Fruit fly (Drosophila melanogaster) whole organism, embryonic: Measurements from ENCODE around the gene sws.

ENCODE experiments used
- ATbp ChIP-seq: fragments of 200-800 bp; sonication (Bioruptor generic); optimal IDR thresholded peaks from 2 replicates; lab custom pipeline; 2017; ENCODE audit warnings: missing biosample characterization, mild to moderate bottlenecking, missing genetic modification characterization, missing genetic modification reagents
- Atf-2 ChIP-seq: fragments of 200-800 bp; sonication (Bioruptor generic); optimal IDR thresholded peaks from 2 replicates; lab custom pipeline; 2016; ENCODE audit warnings: missing biosample characterization, missing genetic modification characterization
- B-H2 ChIP-seq: fragments of 200-800 bp; sonication (Bioruptor generic); optimal IDR thresholded peaks from 2 replicates; lab custom pipeline; 2018; ENCODE audit warnings: missing biosample characterization, mild to moderate bottlenecking, missing genetic modification characterization
- CG10267 ChIP-seq: fragments of 200-800 bp; sonication (Bioruptor generic); optimal IDR thresholded peaks from 2 replicates; lab custom pipeline; 2018; ENCODE audit warnings: missing biosample characterization, mild to moderate bottlenecking, missing genetic modification characterization, moderate library complexity
- CG10321 ChIP-seq: fragments of 200-800 bp; sonication (Bioruptor generic); IDR thresholded peaks from 2 replicates; pipeline ENCODE4 v1.3.6; 2022; ENCODE audit warnings: missing biosample characterization, missing genetic modification characterization
- CG10654 ChIP-seq: fragments of 200-800 bp; sonication (Bioruptor generic); optimal IDR thresholded peaks from 2 replicates; lab custom pipeline; 2016; ENCODE audit warnings: missing biosample characterization, missing genetic modification characterization
- CG10959 ChIP-seq: fragments of 200-800 bp; sonication (Bioruptor generic); IDR thresholded peaks from 2 replicates; pipeline ENCODE4 v1.3.6; 2022; ENCODE audit warnings: missing biosample characterization, missing genetic modification characterization
- CG11398 ChIP-seq: fragments of 200-800 bp; sonication (Bioruptor generic); optimal IDR thresholded peaks from 2 replicates; lab custom pipeline; 2016; ENCODE audit warnings: missing biosample characterization, missing genetic modification characterization
- CG13123 ChIP-seq: fragments of 200-800 bp; sonication (Bioruptor generic); optimal IDR thresholded peaks from 2 replicates; lab custom pipeline; 2016; ENCODE audit warnings: missing biosample characterization, missing genetic modification characterization
- CG14710 ChIP-seq: fragments of 200-800 bp; sonication (Bioruptor generic); optimal IDR thresholded peaks from 3 replicates; lab custom pipeline; 2019; ENCODE audit warnings: missing biosample characterization, mild to moderate bottlenecking, missing genetic modification characterization, moderate library complexity
- CG1529 ChIP-seq: fragments of 200-800 bp; sonication (Bioruptor generic); optimal IDR thresholded peaks from 3 replicates; lab custom pipeline; 2018; ENCODE audit warnings: missing biosample characterization, missing genetic modification characterization
- CG15696 ChIP-seq: fragments of 200-800 bp; sonication (Bioruptor generic); optimal IDR thresholded peaks from 2 replicates; lab custom pipeline; 2019; ENCODE audit warnings: missing biosample characterization, mild to moderate bottlenecking, missing genetic modification characterization, moderate library complexity
- CG1603 ChIP-seq: fragments of 200-800 bp; sonication (Bioruptor generic); optimal IDR thresholded peaks from 2 replicates; lab custom pipeline; 2019; ENCODE audit warnings: missing biosample characterization, mild to moderate bottlenecking, missing genetic modification characterization, moderate library complexity
- CG18476 ChIP-seq: fragments of 200-800 bp; sonication (Bioruptor generic); optimal IDR thresholded peaks from 2 replicates; lab custom pipeline; 2016; ENCODE audit warnings: missing biosample characterization, mild to moderate bottlenecking, missing genetic modification characterization
- CG2120 ChIP-seq: fragments of 200-800 bp; sonication (Bioruptor generic); optimal IDR thresholded peaks from 3 replicates; lab custom pipeline; 2016; ENCODE audit warnings: missing biosample characterization, missing genetic modification characterization
- CG2199 ChIP-seq: fragments of 200-800 bp; sonication (Bioruptor generic); IDR thresholded peaks from 3 replicates; pipeline ENCODE4 v1.3.6; 2022; ENCODE audit warnings: missing biosample characterization, missing genetic modification characterization
- CG30403 ChIP-seq: fragments of 200-800 bp; sonication (Bioruptor generic); optimal IDR thresholded peaks from 3 replicates; lab custom pipeline; 2016; ENCODE audit warnings: missing biosample characterization, missing genetic modification characterization
- CG31365 ChIP-seq: fragments of 200-800 bp; sonication (Bioruptor generic); optimal IDR thresholded peaks from 2 replicates; lab custom pipeline; 2018; ENCODE audit warnings: missing biosample characterization, mild to moderate bottlenecking, missing genetic modification characterization
- CG31441 ChIP-seq: fragments of 200-800 bp; sonication (Bioruptor generic); IDR thresholded peaks from 2 replicates; pipeline ENCODE4 v1.3.6; 2022; ENCODE audit warnings: missing biosample characterization, missing genetic modification characterization
- CG4617 ChIP-seq: fragments of 200-800 bp; sonication (Bioruptor generic); optimal IDR thresholded peaks from 3 replicates; lab custom pipeline; 2016; ENCODE audit warnings: missing biosample characterization, missing genetic modification characterization, borderline replicate concordance
- CG4854 ChIP-seq: fragments of 200-800 bp; sonication (Bioruptor generic); optimal IDR thresholded peaks from 2 replicates; lab custom pipeline; 2016; ENCODE audit warnings: missing biosample characterization, missing genetic modification characterization, inconsistent platforms
- CG6175 ChIP-seq: fragments of 200-800 bp; sonication (Bioruptor generic); IDR thresholded peaks from 3 replicates; pipeline ENCODE4 v1.3.6; 2022; ENCODE audit warnings: missing biosample characterization, missing genetic modification characterization
- CG6791 ChIP-seq: fragments of 200-800 bp; sonication (Bioruptor generic); IDR thresholded peaks from 3 replicates; pipeline ENCODE4 v1.3.6; 2022; ENCODE audit warnings: missing biosample characterization, missing genetic modification characterization; ENCODE audit not compliant: partially characterized antibody
- CG8281 ChIP-seq: fragments of 200-800 bp; sonication (Bioruptor generic); optimal IDR thresholded peaks from 2 replicates; lab custom pipeline; 2018; ENCODE audit warnings: missing biosample characterization, mild to moderate bottlenecking, missing genetic modification characterization, moderate library complexity
- Doc2 ChIP-seq: fragments of 200-800 bp; sonication (Bioruptor generic); IDR thresholded peaks from 2 replicates; pipeline ENCODE4 v1.3.6; 2022; ENCODE audit warnings: missing biosample characterization, missing genetic modification characterization
- Dp ChIP-seq: fragments of 200-800 bp; sonication (Bioruptor generic); optimal IDR thresholded peaks from 2 replicates; lab custom pipeline; 2018; ENCODE audit warnings: missing biosample characterization, mild to moderate bottlenecking, missing genetic modification characterization, moderate library complexity
- Gug ChIP-seq: fragments of 200-800 bp; sonication (Bioruptor generic); IDR thresholded peaks from 4 replicates; pipeline ENCODE4 v1.3.6; 2022; ENCODE audit warnings: missing biosample characterization, missing genetic modification characterization
- H2.0 ChIP-seq: fragments of 200-800 bp; sonication (Bioruptor generic); IDR thresholded peaks from 2 replicates; pipeline ENCODE4 v1.3.6; 2022; ENCODE audit warnings: missing biosample characterization, missing genetic modification characterization
- Hand ChIP-seq: fragments of 200-800 bp; sonication (Bioruptor generic); optimal IDR thresholded peaks from 2 replicates; lab custom pipeline; 2017; ENCODE audit warnings: mild to moderate bottlenecking, missing biosample characterization, missing genetic modification reagents, missing genetic modification characterization
- Hr39 ChIP-seq: fragments of >200 bp; optimal IDR thresholded peaks from 2 replicates; lab custom pipeline; 2017
- MESR4 ChIP-seq: fragments of 200-800 bp; sonication (Bioruptor generic); optimal IDR thresholded peaks from 2 replicates; lab custom pipeline; 2018; ENCODE audit warnings: missing biosample characterization, mild to moderate bottlenecking, missing genetic modification characterization, moderate library complexity
- Mrtf ChIP-seq: fragments of 200-800 bp; sonication (Bioruptor generic); IDR thresholded peaks from 3 replicates; pipeline ENCODE4 v1.3.6; 2022; ENCODE audit warnings: missing biosample characterization, missing genetic modification characterization
- NC2α ChIP-seq: fragments of 200-800 bp; sonication (Bioruptor generic); optimal IDR thresholded peaks from 2 replicates; lab custom pipeline; 2016; ENCODE audit warnings: missing biosample characterization, missing genetic modification characterization
- Ssrp ChIP-seq: fragments of 200-800 bp; sonication (Bioruptor generic); optimal IDR thresholded peaks from 2 replicates; lab custom pipeline; 2018; ENCODE audit warnings: missing biosample characterization, mild to moderate bottlenecking, missing genetic modification characterization, moderate library complexity
- Tbp ChIP-seq: fragments of >200 bp; optimal IDR thresholded peaks from 2 replicates; lab custom pipeline; 2018; ENCODE audit warnings: missing biosample characterization, missing genetic modification characterization
- Xrp1 ChIP-seq: fragments of 200-800 bp; sonication (Bioruptor generic); IDR thresholded peaks from 2 replicates; pipeline ENCODE4 v1.3.6; 2022; ENCODE audit warnings: missing biosample characterization, missing genetic modification characterization
- al ChIP-seq: fragments of 200-800 bp; sonication (Bioruptor generic); IDR thresholded peaks from 2 replicates; pipeline ENCODE4 v1.3.6; 2022; ENCODE audit warnings: missing biosample characterization, missing genetic modification characterization
- cas ChIP-seq: fragments of 200-800 bp; sonication (Bioruptor generic); IDR thresholded peaks from 2 replicates; pipeline ENCODE4 v1.3.6; 2022; ENCODE audit warnings: missing biosample characterization, missing genetic modification characterization
- cato ChIP-seq: fragments of 200-800 bp; sonication (Bioruptor generic); optimal IDR thresholded peaks from 2 replicates; lab custom pipeline; 2016; ENCODE audit warnings: missing biosample characterization, missing genetic modification characterization, borderline replicate concordance
- dpn ChIP-seq, 2 experiments: fragments of 200-800 bp; sonication (Bioruptor generic); optimal IDR thresholded peaks; 3 replicates each; lab custom pipeline; 2016; ENCODE audit warnings: missing biosample characterization in 2 of 2, missing genetic modification characterization in 2 of 2
- jumu ChIP-seq: fragments of 200-800 bp; sonication (Bioruptor generic); optimal IDR thresholded peaks from 3 replicates; lab custom pipeline; 2016; ENCODE audit warnings: missing biosample characterization, missing genetic modification characterization
- lab ChIP-seq: fragments of 200-800 bp; sonication (Bioruptor generic); optimal IDR thresholded peaks from 3 replicates; lab custom pipeline; 2017; ENCODE audit warnings: missing biosample characterization, missing genetic modification characterization, mild to moderate bottlenecking, moderate library complexity, missing genetic modification reagents
- lov ChIP-seq, 2 experiments: fragments of 200-800 bp in 1 of 2; fragments of >200 bp in 1 of 2; sonication (Bioruptor generic) in 1 of 2; IDR thresholded peaks in 1 of 2; optimal IDR thresholded peaks in 1 of 2; 2 replicates in 1 of 2; 3 replicates in 1 of 2; pipeline versions ENCODE4 v1.3.6 to Lab custom; 2017 to 2022; ENCODE audit warnings: missing biosample characterization in 1 of 2, missing genetic modification characterization in 1 of 2
- p53 ChIP-seq: fragments of 200-800 bp; sonication (Bioruptor generic); optimal IDR thresholded peaks from 2 replicates; lab custom pipeline; 2016; ENCODE audit warnings: missing biosample characterization, missing genetic modification characterization
- pan ChIP-seq, 4 experiments: fragments of >200 bp in 3 of 4; fragments of 200-800 bp in 1 of 4; sonication (Bioruptor generic) in 1 of 4; optimal IDR thresholded peaks in 3 of 4; IDR thresholded peaks in 1 of 4; 2 replicates each; pipeline versions ENCODE4 v1.3.6 to Lab custom; 2017 to 2022; ENCODE audit warnings: missing biosample characterization in 2 of 4, missing genetic modification characterization in 2 of 4, mixed read lengths in 1 of 4
- rib ChIP-seq: fragments of 200-800 bp; sonication (Bioruptor generic); IDR thresholded peaks from 2 replicates; pipeline ENCODE4 v1.3.6; 2022; ENCODE audit warnings: missing biosample characterization, missing genetic modification characterization
- salm ChIP-seq: fragments of 200-800 bp; sonication (Bioruptor generic); optimal IDR thresholded peaks from 2 replicates; lab custom pipeline; 2018; ENCODE audit warnings: missing biosample characterization, mild to moderate bottlenecking, missing genetic modification characterization
- scrt ChIP-seq: fragments of 200-800 bp; sonication (Bioruptor generic); optimal IDR thresholded peaks from 2 replicates; lab custom pipeline; 2018; ENCODE audit warnings: missing biosample characterization, mild to moderate bottlenecking, missing genetic modification characterization, moderate library complexity
- wdn ChIP-seq: fragments of 200-800 bp; sonication (Bioruptor generic); IDR thresholded peaks from 2 replicates; pipeline ENCODE4 v1.3.6; 2022; ENCODE audit warnings: missing biosample characterization, missing genetic modification characterization

sws gene

DNA sequence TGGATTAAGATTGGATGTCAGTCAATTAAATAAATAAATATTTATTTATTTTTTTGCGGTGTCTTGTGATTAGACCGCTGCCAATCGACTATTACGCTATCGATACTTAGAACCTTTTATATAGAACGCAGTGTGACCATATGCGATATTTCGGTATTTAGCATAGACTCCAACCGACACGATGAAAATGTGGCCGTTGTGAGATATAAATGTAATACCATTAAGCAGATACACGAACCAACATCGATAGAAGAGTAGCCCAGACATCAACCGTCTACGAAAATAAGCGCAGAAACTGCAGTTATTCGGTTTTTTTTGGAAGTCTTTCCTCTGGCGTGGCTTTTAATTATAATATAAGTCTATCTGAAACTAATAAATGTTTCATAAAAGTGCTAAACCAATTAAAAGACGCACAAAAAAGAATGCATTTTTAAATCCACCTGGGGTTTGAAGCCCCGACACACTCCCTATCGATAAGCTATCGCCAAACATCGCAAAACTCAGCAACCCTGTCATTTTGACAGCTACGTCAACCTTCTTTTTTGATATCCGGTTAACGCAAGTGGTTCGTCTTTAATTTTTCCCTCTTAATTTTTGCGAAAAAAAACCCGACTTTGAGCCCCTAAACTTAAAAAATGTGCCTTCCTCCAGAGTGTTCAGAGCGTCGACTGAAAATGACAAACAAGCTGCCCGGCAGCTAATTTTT lies 34.7 kb downstream of the sws start, which contains the start of the genes Dhdds and RpS14a (continued):
- TF ChIP-seq Dp (GFP tag; lab: Kevin White, UChicago) (peak; percentile 54), p53 (GFP tag; lab: Kevin White, UChicago) (no peak), Ssrp (tag; lab: Kevin White, UChicago) (no peak), Hand (GFP tag; lab: Kevin White, UChicago) (no peak), CG30403 (peak; percentile 61), CG1603 (peak; percentile 40), CG8281 (tag; lab: Kevin White, UChicago) (no peak), dpn (GFP tag; optimal IDR thresholded peaks at IDR 0.05; lab: Kevin White, UChicago) (peak; percentile 33 to 59), jumu (peak; percentile 24), CG31365 (tag; lab: Kevin White, UChicago) (peak; percentile 11), CG14710 (tag; lab: Kevin White, UChicago) (peak; percentile 90), cas (GFP tag; lab: Robert Waterston, UW) (no peak), lov (optimal IDR thresholded peaks at IDR 0.05; lab: Kevin White, UChicago) (no peak), lov (GFP tag; IDR thresholded peaks at IDR 0.05; lab: Robert Waterston, UW) (0 out of 3 replicates have a peak, but pooled peaks have one; percentile 29), al (GFP tag; lab: Robert Waterston, UW) (no peak), Gug (GFP tag; lab: Robert Waterston, UW) (0 out of 4 replicates have a peak, but pooled peaks have one; percentile 11), CG6175 (GFP tag; lab: Robert Waterston, UW) (no peak), scrt (GFP tag; lab: Kevin White, UChicago) (peak; percentile 41), Doc2 (GFP tag; lab: Robert Waterston, UW) (no peak), salm (tag; lab: Kevin White, UChicago) (peak; percentile 56), NC2α (GFP tag; lab: Kevin White, UChicago) (peak; percentile 32), CG10321 (no peak), Xrp1 (no peak), CG1529 (GFP tag; lab: Kevin White, UChicago) (peak; percentile 19), CG4854 (GFP tag; lab: Kevin White, UChicago) (peak; percentile 29), CG15696 (peak; percentile 22), pan (optimal IDR thresholded peaks at IDR 0.05; lab: Kevin White, UChicago) (no peak), pan (GFP tag; optimal IDR thresholded peaks at IDR 0.05 in 1 of 2, IDR thresholded peaks at IDR 0.05 in 1 of 2) (peak in 1 of 2 experiments; percentile 26), CG10654 (GFP tag; lab: Kevin White, UChicago) (peak; percentile 36), CG10267 (tag; lab: Kevin White, UChicago) (peak; percentile 71), CG13123 (GFP tag; lab: Kevin White, UChicago) (no peak), CG4617 (GFP tag; lab: Kevin White, UChicago) (peak; percentile 6), rib (GFP tag; lab: Robert Waterston, UW) (no peak), CG2120 (GFP tag; lab: Kevin White, UChicago) (peak; percentile 25), ATbp (no peak), Atf-2 (GFP tag; lab: Kevin White, UChicago) (peak; percentile 17), B-H2 (GFP tag; lab: Kevin White, UChicago) (no peak), CG10959 (GFP tag; lab: Robert Waterston, UW) (no peak), Hr39 (lab: Kevin White, UChicago) (no peak), wdn (no peak), Tbp (GFP tag; lab: Kevin White, UChicago) (peak; percentile 45), MESR4 (GFP tag; lab: Kevin White, UChicago) (peak; percentile 86), CG11398 (GFP tag; lab: Kevin White, UChicago) (peak; percentile 25), Mrtf (no peak), cato (GFP tag; lab: Kevin White, UChicago) (peak; percentile 43), CG2199 (GFP tag; lab: Robert Waterston, UW) (no peak), CG31441 (peak; percentile 69; the same call in 1 of the 2 replicates), CG6791 (GFP tag; lab: Robert Waterston, UW) (peak; percentile 71; the same call in 2 of the 3 replicates), H2.0 (GFP tag; lab: Robert Waterston, UW) (no peak), CG18476 (GFP tag; lab: Kevin White, UChicago) (peak; percentile 44), lab (GFP tag; lab: Kevin White, UChicago) (peak; percentile 80)
